Fruit fly (Drosophila melanogaster) whole organism, embryonic: ENCODE data around the gene CG6356.

Source experiments
- ATbp ChIP-seq: fragments of 200-800 bp; sonication (Bioruptor generic); optimal IDR thresholded peaks from 2 replicates; lab custom pipeline; 2017; ENCODE audit warnings: missing biosample characterization, mild to moderate bottlenecking, missing genetic modification characterization, missing genetic modification reagents
- Atf6 ChIP-seq: fragments of 200-800 bp; sonication (Bioruptor generic); IDR thresholded peaks from 2 replicates; pipeline ENCODE4 v1.3.6; 2022; ENCODE audit warnings: missing biosample characterization, missing genetic modification characterization
- Bgb ChIP-seq: fragments of 200-800 bp; sonication (Bioruptor generic); IDR thresholded peaks from 2 replicates; pipeline ENCODE4 v1.3.6; 2022; ENCODE audit warnings: missing biosample characterization, missing genetic modification characterization; ENCODE audit not compliant: partially characterized antibody
- C15 ChIP-seq: fragments of 200-800 bp; sonication (Bioruptor generic); IDR thresholded peaks from 3 replicates; pipeline ENCODE4 v1.3.6; 2022; ENCODE audit warnings: missing biosample characterization, missing genetic modification characterization
- CG11398 ChIP-seq: fragments of 200-800 bp; sonication (Bioruptor generic); optimal IDR thresholded peaks from 2 replicates; lab custom pipeline; 2016; ENCODE audit warnings: missing biosample characterization, missing genetic modification characterization
- CG11696 ChIP-seq: fragments of 200-800 bp; sonication (Bioruptor generic); IDR thresholded peaks from 2 replicates; pipeline ENCODE4 v1.3.6; 2022; ENCODE audit warnings: missing biosample characterization, missing genetic modification characterization
- CG1233 ChIP-seq: fragments of 200-800 bp; sonication (Bioruptor generic); optimal IDR thresholded peaks from 4 replicates; lab custom pipeline; 2018; ENCODE audit warnings: missing biosample characterization, mild to moderate bottlenecking, missing genetic modification characterization
- CG12744 ChIP-seq: fragments of 200-800 bp; sonication (Bioruptor generic); optimal IDR thresholded peaks from 2 replicates; lab custom pipeline; 2016; ENCODE audit warnings: missing biosample characterization, missing genetic modification characterization
- CG14050 ChIP-seq: fragments of 200-800 bp; sonication (Bioruptor generic); IDR thresholded peaks from 3 replicates; pipeline ENCODE4 v1.3.6; 2022; ENCODE audit warnings: missing biosample characterization, missing genetic modification characterization
- CG17186 ChIP-seq: fragments of 200-800 bp; sonication (Bioruptor generic); optimal IDR thresholded peaks from 3 replicates; lab custom pipeline; 2017; ENCODE audit warnings: missing biosample characterization, missing genetic modification reagents, missing genetic modification characterization
- CG17612 ChIP-seq: fragments of 200-800 bp; sonication (Bioruptor generic); IDR thresholded peaks from 2 replicates; pipeline ENCODE4 v1.3.6; 2022; ENCODE audit warnings: missing biosample characterization, missing genetic modification characterization
- CG18619 ChIP-seq: fragments of 200-800 bp; sonication (Bioruptor generic); optimal IDR thresholded peaks from 3 replicates; lab custom pipeline; 2017; ENCODE audit warnings: missing biosample characterization, mild to moderate bottlenecking, missing genetic modification characterization
- CG2129 ChIP-seq: fragments of 200-800 bp; sonication (Bioruptor generic); IDR thresholded peaks from 2 replicates; pipeline ENCODE4 v1.3.6; 2022; ENCODE audit warnings: missing biosample characterization, missing genetic modification characterization; ENCODE audit not compliant: partially characterized antibody
- CG2712 ChIP-seq: fragments of 200-800 bp; optimal IDR thresholded peaks from 3 replicates; lab custom pipeline; 2019; ENCODE audit warnings: missing biosample characterization, mild to moderate bottlenecking, missing genetic modification characterization, moderate library complexity
- CG31365 ChIP-seq: fragments of 200-800 bp; sonication (Bioruptor generic); optimal IDR thresholded peaks from 2 replicates; lab custom pipeline; 2018; ENCODE audit warnings: missing biosample characterization, mild to moderate bottlenecking, missing genetic modification characterization
- CG31388 ChIP-seq: fragments of 200-800 bp; sonication (Bioruptor generic); optimal IDR thresholded peaks from 2 replicates; lab custom pipeline; 2016; ENCODE audit warnings: missing biosample characterization, missing genetic modification characterization
- CG4617 ChIP-seq: fragments of 200-800 bp; sonication (Bioruptor generic); optimal IDR thresholded peaks from 3 replicates; lab custom pipeline; 2016; ENCODE audit warnings: missing biosample characterization, missing genetic modification characterization, borderline replicate concordance
- CG6765 ChIP-seq: fragments of 200-800 bp; sonication (Bioruptor generic); optimal IDR thresholded peaks from 3 replicates; lab custom pipeline; 2017; ENCODE audit warnings: missing biosample characterization, mild to moderate bottlenecking, missing genetic modification characterization
- CG6854 ChIP-seq: fragments of 200-800 bp; sonication (Bioruptor generic); optimal IDR thresholded peaks from 3 replicates; lab custom pipeline; 2017; ENCODE audit warnings: missing biosample characterization, mild to moderate bottlenecking, missing genetic modification characterization
- CG7786 ChIP-seq: fragments of 200-800 bp; sonication (Bioruptor generic); optimal IDR thresholded peaks from 2 replicates; lab custom pipeline; 2016; ENCODE audit warnings: missing biosample characterization, missing genetic modification characterization
- CG8388 ChIP-seq: fragments of 200-800 bp; sonication (Bioruptor generic); optimal IDR thresholded peaks from 2 replicates; lab custom pipeline; 2019; ENCODE audit warnings: missing biosample characterization, mild to moderate bottlenecking, missing genetic modification characterization, moderate library complexity
- CG8944 ChIP-seq: fragments of 200-800 bp; sonication (Bioruptor generic); optimal IDR thresholded peaks from 3 replicates; lab custom pipeline; 2016; ENCODE audit warnings: missing biosample characterization, missing genetic modification characterization
- Dad ChIP-seq: fragments of 200-800 bp; sonication (Bioruptor generic); optimal IDR thresholded peaks from 3 replicates; lab custom pipeline; 2016; ENCODE audit warnings: missing biosample characterization, missing genetic modification characterization
- Dll ChIP-seq: fragments of 200-800 bp; sonication (Bioruptor generic); IDR thresholded peaks from 4 replicates; pipeline ENCODE4 v1.3.6; 2022; ENCODE audit warnings: missing biosample characterization, missing genetic modification characterization; ENCODE audit not compliant: partially characterized antibody
- E2f2 ChIP-seq: fragments of 200-800 bp; sonication (Bioruptor generic); IDR thresholded peaks from 2 replicates; pipeline ENCODE4 v1.3.6; 2022; ENCODE audit warnings: missing biosample characterization, missing genetic modification characterization
- Elba2 ChIP-seq: fragments of 200-800 bp; sonication (Bioruptor generic); optimal IDR thresholded peaks from 3 replicates; lab custom pipeline; 2016; ENCODE audit warnings: missing biosample characterization, missing genetic modification characterization
- H2.0 ChIP-seq: fragments of 200-800 bp; sonication (Bioruptor generic); IDR thresholded peaks from 2 replicates; pipeline ENCODE4 v1.3.6; 2022; ENCODE audit warnings: missing biosample characterization, missing genetic modification characterization
- Jarid2 ChIP-seq: fragments of 200-800 bp; sonication (Bioruptor generic); optimal IDR thresholded peaks from 3 replicates; lab custom pipeline; 2017; ENCODE audit warnings: mild to moderate bottlenecking, missing biosample characterization, missing genetic modification reagents, missing genetic modification characterization
- Max ChIP-seq: fragments of 200-800 bp; sonication (Bioruptor generic); optimal IDR thresholded peaks from 2 replicates; lab custom pipeline; 2016; ENCODE audit warnings: missing biosample characterization, mild to moderate bottlenecking, missing genetic modification characterization
- Six4 ChIP-seq: fragments of 200-800 bp; sonication (Bioruptor generic); optimal IDR thresholded peaks from 2 replicates; lab custom pipeline; 2016; ENCODE audit warnings: missing biosample characterization, missing genetic modification characterization
- Sry-δ ChIP-seq: fragments of 200-800 bp; sonication (Bioruptor generic); optimal IDR thresholded peaks from 2 replicates; lab custom pipeline; 2016; ENCODE audit warnings: missing biosample characterization, missing genetic modification characterization
- ara ChIP-seq: fragments of 200-800 bp; sonication (Bioruptor generic); IDR thresholded peaks from 2 replicates; pipeline ENCODE4 v1.3.6; 2022; ENCODE audit warnings: missing biosample characterization, missing genetic modification characterization
- cad ChIP-seq: fragments of >200 bp; optimal IDR thresholded peaks from 2 replicates; lab custom pipeline; 2017; ENCODE audit warnings: missing biosample characterization, missing genetic modification characterization
- crc ChIP-seq: fragments of 200-800 bp; sonication (Bioruptor generic); optimal IDR thresholded peaks from 2 replicates; lab custom pipeline; 2016; ENCODE audit warnings: missing biosample characterization, missing genetic modification characterization
- da ChIP-seq: fragments of 200-800 bp; sonication (Bioruptor generic); optimal IDR thresholded peaks from 2 replicates; lab custom pipeline; 2016; ENCODE audit warnings: missing biosample characterization, missing genetic modification characterization
- eve ChIP-seq, 2 experiments: fragments of >200 bp; optimal IDR thresholded peaks; 2 replicates each; lab custom pipeline; 2017; ENCODE audit warnings: missing biosample characterization in 2 of 2, missing genetic modification characterization in 2 of 2
- gsb-n ChIP-seq: fragments of 200-800 bp; sonication (Bioruptor generic); optimal IDR thresholded peaks from 3 replicates; lab custom pipeline; 2018; ENCODE audit warnings: missing biosample characterization, mild to moderate bottlenecking, missing genetic modification characterization
- her ChIP-seq: fragments of 200-800 bp; sonication (Bioruptor generic); optimal IDR thresholded peaks from 2 replicates; lab custom pipeline; 2016; ENCODE audit warnings: missing biosample characterization, missing genetic modification characterization
- hkb ChIP-seq, 2 experiments: fragments of 200-800 bp in 1 of 2; fragments of >200 bp in 1 of 2; sonication (Bioruptor generic) in 1 of 2; IDR thresholded peaks in 1 of 2; optimal IDR thresholded peaks in 1 of 2; 2 replicates each; pipeline versions ENCODE4 v1.3.6 to Lab custom; 2017 to 2022; ENCODE audit warnings: missing biosample characterization in 1 of 2, missing genetic modification characterization in 1 of 2
- luna ChIP-seq: fragments of 200-800 bp; sonication (Bioruptor generic); optimal IDR thresholded peaks from 2 replicates; lab custom pipeline; 2016; ENCODE audit warnings: missing biosample characterization, missing genetic modification characterization
- p53 ChIP-seq: fragments of 200-800 bp; sonication (Bioruptor generic); optimal IDR thresholded peaks from 2 replicates; lab custom pipeline; 2016; ENCODE audit warnings: missing biosample characterization, missing genetic modification characterization
- ranshi ChIP-seq: fragments of 200-800 bp; sonication (Bioruptor generic); IDR thresholded peaks from 2 replicates; pipeline ENCODE4 v1.3.6; 2022; ENCODE audit warnings: missing biosample characterization, missing genetic modification characterization
- run ChIP-seq: fragments of 200-800 bp; sonication (Bioruptor generic); optimal IDR thresholded peaks from 3 replicates; lab custom pipeline; 2018; ENCODE audit warnings: missing biosample characterization, mild to moderate bottlenecking, missing genetic modification characterization
- schlank ChIP-seq: fragments of 200-800 bp; sonication (Bioruptor generic); optimal IDR thresholded peaks from 2 replicates; lab custom pipeline; 2018; ENCODE audit warnings: missing biosample characterization, mild to moderate bottlenecking, missing genetic modification characterization
- seq ChIP-seq: fragments of 200-800 bp; sonication (Bioruptor generic); IDR thresholded peaks from 2 replicates; pipeline ENCODE4 v1.3.6; 2022; ENCODE audit warnings: missing biosample characterization, missing genetic modification characterization
- stc ChIP-seq: fragments of 200-800 bp; sonication (Bioruptor generic); IDR thresholded peaks from 2 replicates; pipeline ENCODE4 v1.3.6; 2022; ENCODE audit warnings: missing biosample characterization, missing genetic modification characterization
- stwl ChIP-seq: fragments of 200-800 bp; sonication (Bioruptor generic); optimal IDR thresholded peaks from 3 replicates; lab custom pipeline; 2018; ENCODE audit warnings: missing biosample characterization, mild to moderate bottlenecking, missing genetic modification characterization, moderate library complexity
- wek ChIP-seq: fragments of 200-800 bp; sonication (Bioruptor generic); optimal IDR thresholded peaks from 3 replicates; lab custom pipeline; 2018; ENCODE audit warnings: missing biosample characterization, mild to moderate bottlenecking, missing genetic modification characterization, moderate library complexity
- zen ChIP-seq: fragments of 200-800 bp; sonication (Bioruptor generic); optimal IDR thresholded peaks from 3 replicates; lab custom pipeline; 2018; ENCODE audit warnings: missing biosample characterization, mild to moderate bottlenecking, missing genetic modification characterization, moderate library complexity

Gene CG6356

DNA sequence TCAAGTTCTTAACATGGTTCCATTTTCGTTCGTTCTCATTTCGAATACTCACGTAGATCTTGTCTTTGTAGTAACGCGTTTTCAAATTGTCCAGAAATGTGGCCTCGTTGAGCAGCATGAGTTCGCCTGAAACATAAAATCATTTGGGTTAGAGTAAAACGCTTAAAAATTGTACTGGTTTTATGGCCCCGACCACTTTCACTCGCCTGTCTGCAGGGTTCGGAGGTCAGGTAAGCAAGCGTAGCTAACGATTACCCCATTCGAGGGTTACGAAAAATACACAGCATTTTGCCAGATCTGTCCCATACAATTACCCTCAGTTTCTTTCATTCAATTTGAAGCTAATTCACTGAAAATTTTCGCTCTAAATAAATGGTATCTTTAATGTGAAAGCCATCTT is 25.4 kb upstream of the CG6356 start (continued):
- no peak for TF ChIP-seq run
- TF ChIP-seq Dll (GFP tag; lab: Robert Waterston, UW) = no peak
- no peak for TF ChIP-seq CG17612
- no peak for TF ChIP-seq da (GFP tag; lab: Kevin White, UChicago)
- TF ChIP-seq wek = no peak
- no peak for TF ChIP-seq CG14050 (GFP tag; lab: Robert Waterston, UW)
- peak; percentile 93 for TF ChIP-seq cad
- TF ChIP-seq zen (tag; lab: Kevin White, UChicago) = peak; percentile 60
- no peak for TF ChIP-seq gsb-n
- no peak for TF ChIP-seq Max (GFP tag; lab: Kevin White, UChicago)

DNA sequence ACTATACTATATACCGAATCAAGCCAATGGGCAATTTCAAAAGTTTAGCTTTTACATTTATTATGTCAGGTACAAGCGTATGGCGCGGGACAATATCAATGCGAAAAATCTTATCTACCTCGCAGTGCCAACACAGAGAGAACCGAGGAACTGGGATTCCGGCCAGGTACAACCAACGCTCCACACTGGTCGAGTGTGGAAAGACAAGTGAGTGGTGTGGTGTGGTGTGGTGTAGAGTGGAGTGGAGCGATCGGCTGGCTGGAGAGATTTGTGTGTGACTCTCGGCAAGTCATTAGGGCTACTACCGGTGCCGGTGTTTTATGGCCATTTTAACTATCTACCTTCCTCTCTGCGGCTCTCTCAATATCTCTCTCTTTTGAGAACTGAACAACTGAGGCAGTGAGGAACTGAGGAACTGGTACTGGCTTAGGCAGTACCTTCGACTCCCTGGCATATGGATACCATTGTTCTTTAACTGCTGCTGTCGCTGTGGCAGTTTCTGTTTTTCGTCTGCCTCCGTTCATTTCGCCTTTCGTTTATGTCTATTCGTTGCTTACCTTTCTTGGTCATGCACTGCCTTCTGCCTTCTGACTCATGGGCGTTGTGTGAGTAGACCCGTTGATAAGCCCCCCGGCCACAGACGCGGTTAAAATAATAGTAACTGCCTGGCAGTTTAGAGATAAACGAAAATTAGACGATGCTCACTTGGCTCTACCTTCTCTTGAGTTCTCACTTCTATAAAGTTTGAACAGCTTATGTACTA is 24.3 kb upstream of the CG6356 start:
- TF ChIP-seq ranshi (GFP tag; lab: Robert Waterston, UW) (peak; percentile 92), Dad (GFP tag; lab: Kevin White, UChicago) (peak; percentile 87), CG6765 (peak; percentile 71), CG2712 (tag; lab: Kevin White, UChicago) (peak; percentile 93), stwl (tag; lab: Kevin White, UChicago) (peak; percentile 17), CG11398 (GFP tag; lab: Kevin White, UChicago) (peak; percentile 75), CG4617 (GFP tag; lab: Kevin White, UChicago) (peak; percentile 58), Jarid2 (peak; percentile 45), crc (GFP tag; lab: Kevin White, UChicago) (peak; percentile 85), CG6854 (peak; percentile 79), CG7786 (GFP tag; lab: Kevin White, UChicago) (peak; percentile 95), CG1233 (GFP tag; lab: Kevin White, UChicago) (peak; percentile 88), Elba2 (no peak), CG31388 (peak; percentile 69), eve (GFP tag; optimal IDR thresholded peaks at IDR 0.05; lab: Kevin White, UChicago) (peak in 1 of 2 experiments; percentile 73), CG11696 (GFP tag; lab: Robert Waterston, UW) (peak; percentile 99), ATbp (GFP tag; lab: Kevin White, UChicago) (peak; percentile 89), her (peak; percentile 88), CG2129 (GFP tag; lab: Robert Waterston, UW) (no peak), E2f2 (GFP tag; lab: Robert Waterston, UW) (peak; percentile 62), CG18619 (peak; percentile 90), Atf6 (GFP tag; lab: Robert Waterston, UW) (peak; percentile 84; the same call in 1 of the 2 replicates), Bgb (GFP tag; lab: Robert Waterston, UW) (no peak), CG17186 (GFP tag; lab: Kevin White, UChicago) (peak; percentile 58), stc (GFP tag; lab: Robert Waterston, UW) (peak; percentile 82), CG8388 (GFP tag; lab: Kevin White, UChicago) (peak; percentile 85), Sry-δ (peak; percentile 49), luna (GFP tag; lab: Kevin White, UChicago) (peak; percentile 74), hkb (optimal IDR thresholded peaks at IDR 0.05; lab: Kevin White, UChicago) (no peak), hkb (GFP tag; IDR thresholded peaks at IDR 0.05; lab: Robert Waterston, UW) (peak; percentile 86), C15 (GFP tag; lab: Robert Waterston, UW) (peak; percentile 78; the same call in 1 of the 3 replicates), CG12744 (GFP tag; lab: Kevin White, UChicago) (peak; percentile 72), Six4 (GFP tag; lab: Kevin White, UChicago) (peak; percentile 88), ara (GFP tag; lab: Robert Waterston, UW) (peak; percentile 92), seq (GFP tag; lab: Robert Waterston, UW) (no peak; the same call in 1 of the 2 replicates), p53 (GFP tag; lab: Kevin White, UChicago) (peak; percentile 68), schlank (tag; lab: Kevin White, UChicago) (peak; percentile 91), CG8944 (GFP tag; lab: Kevin White, UChicago) (peak; percentile 82), CG31365 (peak; percentile 63), H2.0 (GFP tag; lab: Robert Waterston, UW) (peak; percentile 84)
